Worm (Caenorhabditis elegans): ENCODE results near the gene swt-7.

DNA sequence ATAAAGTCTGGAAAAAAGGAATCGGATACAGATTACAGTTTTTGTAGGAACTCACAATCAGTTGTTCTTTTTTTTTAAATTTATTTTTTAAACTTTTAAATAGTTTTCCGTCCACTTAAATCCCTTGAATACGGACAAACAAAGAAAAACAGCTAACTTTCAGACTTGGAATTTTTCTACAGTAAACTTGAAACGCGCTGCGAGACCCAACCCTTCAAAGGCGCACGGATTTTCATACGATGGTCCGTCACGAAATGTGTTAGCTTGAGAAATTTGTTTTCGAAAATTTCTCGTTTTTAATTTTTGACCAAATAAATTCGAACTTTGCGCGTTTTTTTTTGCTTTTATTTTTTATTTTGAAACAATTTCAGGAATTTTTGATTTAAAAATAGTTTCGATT is 15.9 kb upstream of the swt-7 start:
- no peak for TF ChIP-seq unc-39 (tag; optimal IDR thresholded peaks at IDR 0.05)
- TF ChIP-seq aly-2 (tag; optimal IDR thresholded peaks at IDR 0.05): no peak
- TF ChIP-seq ceh-44 (GFP tag; IDR thresholded peaks at IDR 0.05): no peak
- no peak for TF ChIP-seq nhr-11 (tag; optimal IDR thresholded peaks at IDR 0.05)
- TF ChIP-seq Y5F2A.4 (GFP tag; optimal IDR thresholded peaks at IDR 0.05): no peak

Measured in whole organism, L4 larva.